Fruit fly (Drosophila melanogaster): Measurements from ENCODE around the gene AMPdeam.

dm6 chrX:13820310-13821038, 25.2 kb downstream of the AMPdeam start:
- TF ChIP-seq CG11617 (GFP tag; optimal IDR thresholded peaks at IDR 0.05) (no peak), CG7101 (tag; optimal IDR thresholded peaks at IDR 0.05) (no peak), cic (GFP tag; optimal IDR thresholded peaks at IDR 0.05) (no peak), CG5204 (GFP tag; optimal IDR thresholded peaks at IDR 0.05) (no peak), Mnt (GFP tag; optimal IDR thresholded peaks at IDR 0.05) (no peak), CG7045 (GFP tag; optimal IDR thresholded peaks at IDR 0.05) (no peak), pad (GFP tag; optimal IDR thresholded peaks at IDR 0.05) (no peak), Clk (GFP tag; optimal IDR thresholded peaks at IDR 0.05) (no peak), Hr96 (GFP tag; optimal IDR thresholded peaks at IDR 0.05) (no peak)
